Fruit fly (Drosophila melanogaster) whole organism, adult: ENCODE data around the gene gcm.
A peak's percentile ranks its signal among the peaks of the same experiment; 100 is the strongest.

Experiments
- CG11617 ChIP-seq: fragments of 200-800 bp; sonication (Bioruptor generic); optimal IDR thresholded peaks from 2 replicates; lab custom pipeline; 2017; ENCODE audit warnings: mild to moderate bottlenecking, missing biosample characterization, missing genetic modification reagents, missing genetic modification characterization
- CG12768 ChIP-seq: fragments of 200-800 bp; sonication (Bioruptor generic); optimal IDR thresholded peaks from 2 replicates; lab custom pipeline; 2017; ENCODE audit warnings: missing biosample characterization, missing genetic modification characterization, mild to moderate bottlenecking, moderate library complexity, missing genetic modification reagents
- CG14711 ChIP-seq: fragments of 200-800 bp; sonication (Bioruptor generic); optimal IDR thresholded peaks from 2 replicates; lab custom pipeline; 2018; ENCODE audit warnings: missing biosample characterization, mild to moderate bottlenecking, missing genetic modification characterization, moderate library complexity
- CG1620 ChIP-seq: fragments of 200-800 bp; sonication (Bioruptor generic); optimal IDR thresholded peaks from 2 replicates; lab custom pipeline; 2016; ENCODE audit warnings: missing biosample characterization, missing genetic modification characterization
- CG33017 ChIP-seq: fragments of 200-800 bp; sonication (Bioruptor generic); optimal IDR thresholded peaks from 2 replicates; lab custom pipeline; 2018; ENCODE audit warnings: missing biosample characterization, mild to moderate bottlenecking, missing genetic modification characterization, moderate library complexity
- CG5204 ChIP-seq: fragments of 200-800 bp; sonication (Bioruptor generic); optimal IDR thresholded peaks from 2 replicates; lab custom pipeline; 2016; ENCODE audit warnings: missing biosample characterization, missing genetic modification characterization
- CG7045 ChIP-seq: fragments of 200-800 bp; sonication (Bioruptor generic); optimal IDR thresholded peaks from 2 replicates; lab custom pipeline; 2017; ENCODE audit warnings: missing biosample characterization, mild to moderate bottlenecking, missing genetic modification characterization
- CG7101 ChIP-seq: fragments of 200-800 bp; sonication (Bioruptor generic); optimal IDR thresholded peaks from 2 replicates; lab custom pipeline; 2018; ENCODE audit warnings: missing biosample characterization, mild to moderate bottlenecking, missing genetic modification characterization, moderate library complexity
- Clk ChIP-seq: fragments of 200-800 bp; sonication (Bioruptor generic); optimal IDR thresholded peaks from 2 replicates; lab custom pipeline; 2017; ENCODE audit warnings: missing biosample characterization, missing genetic modification characterization
- Crg-1 ChIP-seq: fragments of 200-800 bp; sonication (Bioruptor generic); optimal IDR thresholded peaks from 2 replicates; lab custom pipeline; 2016; ENCODE audit warnings: missing biosample characterization, missing genetic modification characterization
- Hr96 ChIP-seq: fragments of 200-800 bp; sonication (Bioruptor generic); optimal IDR thresholded peaks from 2 replicates; lab custom pipeline; 2016; ENCODE audit warnings: missing biosample characterization, missing genetic modification characterization
- Mnt ChIP-seq: fragments of 200-800 bp; sonication (Bioruptor generic); optimal IDR thresholded peaks from 2 replicates; lab custom pipeline; 2016; ENCODE audit warnings: missing biosample characterization, mild to moderate bottlenecking, missing genetic modification characterization
- bab1 ChIP-seq: fragments of 200-800 bp; sonication (Bioruptor generic); optimal IDR thresholded peaks from 3 replicates; lab custom pipeline; 2019; ENCODE audit warnings: missing biosample characterization, mild to moderate bottlenecking, missing genetic modification characterization, moderate library complexity
- cic ChIP-seq: fragments of 200-800 bp; sonication (Bioruptor generic); optimal IDR thresholded peaks from 2 replicates; lab custom pipeline; 2017; ENCODE audit warnings: missing biosample characterization, mild to moderate bottlenecking, missing genetic modification characterization, moderate library complexity
- cnc ChIP-seq, 2 experiments: fragments of >200 bp; optimal IDR thresholded peaks; 2 replicates each; lab custom pipeline; 2017
- kay ChIP-seq: fragments of 200-800 bp; sonication (Bioruptor generic); peaks from one replicate; lab custom pipeline; 2016; ENCODE audit warnings: missing biosample characterization, missing genetic modification characterization, borderline replicate concordance
- ovo ChIP-seq: fragments of 200-800 bp; sonication (Bioruptor generic); optimal IDR thresholded peaks from 2 replicates; lab custom pipeline; 2016; ENCODE audit warnings: missing biosample characterization, missing genetic modification characterization
- pad ChIP-seq: fragments of 200-800 bp; sonication (Bioruptor generic); optimal IDR thresholded peaks from 3 replicates; lab custom pipeline; 2017; ENCODE audit warnings: missing biosample characterization, missing genetic modification characterization, mild to moderate bottlenecking, moderate library complexity, missing genetic modification reagents
- tj ChIP-seq: fragments of 200-800 bp; sonication (Bioruptor generic); optimal IDR thresholded peaks from 3 replicates; lab custom pipeline; 2017; ENCODE audit warnings: missing biosample characterization, mild to moderate bottlenecking, missing genetic modification characterization, moderate library complexity
- toe ChIP-seq: fragments of 200-800 bp; sonication (Bioruptor generic); optimal IDR thresholded peaks from 2 replicates; lab custom pipeline; 2016; ENCODE audit warnings: missing biosample characterization, missing genetic modification characterization

Gene gcm

dm6 chr2L:9581582-9581981 lies at the start of gene gcm:
Gene gcm, minus strand, starts transcription at chr2L:9581745.
- TF ChIP-seq bab1 (GFP tag; lab: Kevin White, UChicago) (no peak), CG5204 (no peak), Hr96 (GFP tag; lab: Kevin White, UChicago) (no peak), CG1620 (GFP tag; lab: Kevin White, UChicago) (no peak), CG7045 (GFP tag; lab: Kevin White, UChicago) (no peak), cic (no peak)

dm6 chr2L:9625185-9625584 lies 43.6 kb upstream of the gcm start, which contains the start of gene CG31882:
Gene CG31882, minus strand, starts transcription at chr2L:9625285.
- no peak for TF ChIP-seq CG7045 (GFP tag; lab: Kevin White, UChicago)
- TF ChIP-seq Clk (GFP tag; lab: Kevin White, UChicago): no peak
- TF ChIP-seq CG11617: no peak
- no peak for TF ChIP-seq Crg-1
- TF ChIP-seq CG7101 (tag; lab: Kevin White, UChicago): no peak
- TF ChIP-seq CG5204: no peak
- no peak for TF ChIP-seq ovo (GFP tag; lab: Kevin White, UChicago)
- no peak for TF ChIP-seq Mnt (GFP tag; lab: Kevin White, UChicago)

dm6 chr2L:9619925-9620324 lies 38.4 kb upstream of the gcm start:
- no peak for TF ChIP-seq ovo (GFP tag; lab: Kevin White, UChicago)
- TF ChIP-seq CG11617: no peak
- TF ChIP-seq Crg-1: no peak
- TF ChIP-seq CG7045 (GFP tag; lab: Kevin White, UChicago): no peak
- no peak for TF ChIP-seq pad (GFP tag; lab: Kevin White, UChicago)
- no peak for TF ChIP-seq toe (GFP tag; lab: Kevin White, UChicago)
- TF ChIP-seq Mnt (GFP tag; lab: Kevin White, UChicago): no peak
- peak; percentile 94 for TF ChIP-seq cic
- TF ChIP-seq kay (GFP tag; lab: Kevin White, UChicago): peak; percentile 81
- no peak for TF ChIP-seq CG33017
- TF ChIP-seq CG5204: no peak
- TF ChIP-seq CG1620 (GFP tag; lab: Kevin White, UChicago): no peak
- no peak for TF ChIP-seq CG12768 (GFP tag; lab: Kevin White, UChicago)
- no peak for TF ChIP-seq tj (GFP tag; lab: Kevin White, UChicago)

dm6 chr2L:9618871-9619270 lies 37.3 kb upstream of the gcm start:
- TF ChIP-seq CG1620 (GFP tag; lab: Kevin White, UChicago) (no peak), kay (GFP tag; lab: Kevin White, UChicago) (peak; percentile 71), cic (peak; percentile 42), pad (GFP tag; lab: Kevin White, UChicago) (peak; percentile 4), CG14711 (no peak)

dm6 chr2L:9617908-9618307 lies 36.4 kb upstream of the gcm start:
- TF ChIP-seq CG12768 (GFP tag; lab: Kevin White, UChicago) (no peak), CG7101 (tag; lab: Kevin White, UChicago) (no peak), CG14711 (peak; percentile 29), Hr96 (GFP tag; lab: Kevin White, UChicago) (no peak), bab1 (GFP tag; lab: Kevin White, UChicago) (peak; percentile 69), toe (GFP tag; lab: Kevin White, UChicago) (no peak), kay (GFP tag; lab: Kevin White, UChicago) (peak; percentile 33)

dm6 chr2L:9616654-9617053 lies 35.1 kb upstream of the gcm start:
- peak; percentile 59 for TF ChIP-seq tj (GFP tag; lab: Kevin White, UChicago)
- peak; percentile 80 for TF ChIP-seq Mnt (GFP tag; lab: Kevin White, UChicago)
- TF ChIP-seq ovo (GFP tag; lab: Kevin White, UChicago): peak; percentile 49
- peak; percentile 14 for TF ChIP-seq CG33017
- peak; percentile 42 for TF ChIP-seq CG11617
- TF ChIP-seq Crg-1: peak; percentile 49
- TF ChIP-seq bab1 (GFP tag; lab: Kevin White, UChicago): peak; percentile 40
- TF ChIP-seq cic: peak; percentile 5
- peak; percentile 70 for TF ChIP-seq CG1620 (GFP tag; lab: Kevin White, UChicago)
- TF ChIP-seq CG7101 (tag; lab: Kevin White, UChicago): peak; percentile 12
- TF ChIP-seq pad (GFP tag; lab: Kevin White, UChicago): no peak
- TF ChIP-seq Clk (GFP tag; lab: Kevin White, UChicago): no peak
- TF ChIP-seq toe (GFP tag; lab: Kevin White, UChicago): no peak

- TF ChIP-seq pad (GFP tag; lab: Kevin White, UChicago) (no peak), cic (peak; percentile 31)
Observed at dm6 chr2L:9615983-9616519, 34.5 kb upstream of the gcm start, which contains the start of gene GlcAT-S. Gene GlcAT-S, plus strand, starts transcription at chr2L:9616469.

- no peak for TF ChIP-seq tj (GFP tag; lab: Kevin White, UChicago)
- no peak for TF ChIP-seq CG11617
- TF ChIP-seq CG7045 (GFP tag; lab: Kevin White, UChicago): no peak
- TF ChIP-seq cnc (optimal IDR thresholded peaks at IDR 0.05; lab: Kevin White, UChicago): no peak
- TF ChIP-seq Crg-1: no peak
- TF ChIP-seq CG5204: no peak
- TF ChIP-seq CG14711: no peak
- no peak for TF ChIP-seq toe (GFP tag; lab: Kevin White, UChicago)
- no peak for TF ChIP-seq ovo (GFP tag; lab: Kevin White, UChicago)
- no peak for TF ChIP-seq bab1 (GFP tag; lab: Kevin White, UChicago)
- TF ChIP-seq Hr96 (GFP tag; lab: Kevin White, UChicago): no peak
- no peak for TF ChIP-seq cic
- no peak for TF ChIP-seq CG12768 (GFP tag; lab: Kevin White, UChicago)
- TF ChIP-seq Clk (GFP tag; lab: Kevin White, UChicago): no peak
Observed at dm6 chr2L:9615561-9615960, 34.0 kb upstream of the gcm start.
